Fruit fly (Drosophila melanogaster): Measurements from ENCODE around the gene CG42822.

The CG42822 gene

DNA sequence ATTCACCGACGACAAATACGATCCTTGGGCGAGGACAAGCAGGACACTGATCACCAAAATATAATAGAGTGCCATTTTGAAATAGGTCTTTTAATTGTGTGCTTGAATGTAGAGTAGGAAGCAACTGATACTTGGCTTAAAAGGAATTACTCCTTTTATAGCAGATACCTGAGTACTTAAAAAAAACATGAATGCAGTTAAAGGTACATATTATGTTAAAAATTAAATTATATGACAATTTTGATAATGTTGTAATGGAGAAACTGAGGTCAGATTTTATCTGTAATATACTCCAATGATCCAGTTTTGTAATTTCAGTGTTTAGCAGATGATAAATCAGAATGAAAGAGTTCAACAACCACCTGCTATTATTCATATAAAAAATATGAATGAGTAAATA, 8.4 kb downstream of the CG42822 start, which contains the start of gene CG14332:
Gene CG14332 (minus strand): TSS at position 101 of the 400 bp plus-strand sequence.
- TF ChIP-seq achi (GFP tag; optimal IDR thresholded peaks at IDR 0.05) (no peak), CG11294 (GFP tag; IDR thresholded peaks at IDR 0.05) (no peak), cyc (GFP tag; optimal IDR thresholded peaks at IDR 0.05) (no peak), CG15336 (GFP tag; IDR thresholded peaks at IDR 0.05) (no peak), Met (GFP tag; optimal IDR thresholded peaks at IDR 0.05) (no peak), Hr38 (GFP tag; optimal IDR thresholded peaks at IDR 0.05) (no peak), vri (GFP tag; optimal IDR thresholded peaks at IDR 0.05) (no peak), svp (GFP tag) (no peak), CG32006 (GFP tag; optimal IDR thresholded peaks at IDR 0.05) (no peak), Eip93F (GFP tag; optimal IDR thresholded peaks at IDR 0.05) (no peak), ss (GFP tag; optimal IDR thresholded peaks at IDR 0.05) (no peak), CG6792 (GFP tag; optimal IDR thresholded peaks at IDR 0.05) (no peak), Gug (GFP tag; IDR thresholded peaks at IDR 0.05) (no peak), CG6854 (GFP tag; optimal IDR thresholded peaks at IDR 0.05) (no peak), CG16779 (tag; optimal IDR thresholded peaks at IDR 0.05) (no peak), CG11762 (GFP tag; optimal IDR thresholded peaks at IDR 0.05; ENCODE audit: insufficient read depth) (no peak), CG11902 (GFP tag; optimal IDR thresholded peaks at IDR 0.05) (no peak), fd85E (GFP tag; optimal IDR thresholded peaks at IDR 0.05) (no peak), CG6808 (GFP tag; optimal IDR thresholded peaks at IDR 0.05) (no peak)

DNA sequence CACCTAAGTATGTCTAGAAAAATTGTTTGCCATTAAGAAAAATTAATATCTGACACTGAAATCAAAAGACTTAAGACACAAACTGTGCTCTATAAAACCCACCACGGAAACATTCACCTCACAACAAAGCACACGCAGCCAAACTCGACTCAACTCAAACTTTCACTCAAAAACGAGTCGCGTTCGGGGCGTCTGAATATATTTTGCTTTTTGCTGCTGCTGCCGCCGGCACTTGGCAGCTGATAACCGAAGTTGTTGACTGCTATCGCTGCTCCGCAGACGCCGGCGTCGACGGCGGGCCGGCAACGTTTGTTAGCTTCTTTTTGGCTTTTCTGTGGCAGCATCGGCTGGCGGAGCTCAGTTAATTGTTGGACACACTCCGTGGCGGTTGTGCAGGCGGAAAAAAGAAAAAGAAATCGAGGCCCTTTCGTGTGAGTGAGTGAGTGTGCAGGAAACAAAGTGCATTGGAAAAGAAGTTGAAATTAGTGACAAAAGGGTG, 11.8 kb downstream of the CG42822 start, which contains the start of gene cysu:
Gene cysu (plus strand): TSS at position 352 of the 499 bp plus-strand sequence.
- TF ChIP-seq Hr4 (GFP tag; optimal IDR thresholded peaks at IDR 0.05) (no peak), svp (GFP tag) (peak; percentile 35), CG8119 (GFP tag; IDR thresholded peaks at IDR 0.05) (0 out of 3 replicates have a peak, but pooled peaks have one; percentile 19)

DNA sequence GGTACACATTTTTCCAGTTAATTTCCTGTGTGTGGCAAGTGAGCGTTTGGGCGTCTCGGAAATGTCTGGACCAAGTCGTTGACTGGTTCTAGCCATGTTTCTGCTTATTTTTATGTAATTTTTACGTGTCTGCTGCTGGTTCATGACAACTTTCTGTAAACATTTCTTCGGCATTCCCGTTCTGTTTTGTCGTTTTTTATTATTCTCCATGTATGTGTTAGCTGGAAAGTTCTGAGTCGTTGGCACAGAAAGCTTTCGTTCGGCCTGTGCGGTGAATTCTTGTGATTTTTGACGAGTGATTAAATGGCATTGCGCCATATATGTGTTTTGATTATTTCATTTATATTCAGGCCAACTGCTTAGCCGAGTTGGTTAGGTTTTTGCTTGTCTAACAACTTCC, 12.6 kb downstream of the CG42822 start:
- TF ChIP-seq CG6163 (GFP tag; IDR thresholded peaks at IDR 0.05) (no peak), CG8119 (GFP tag; IDR thresholded peaks at IDR 0.05) (no peak)

DNA sequence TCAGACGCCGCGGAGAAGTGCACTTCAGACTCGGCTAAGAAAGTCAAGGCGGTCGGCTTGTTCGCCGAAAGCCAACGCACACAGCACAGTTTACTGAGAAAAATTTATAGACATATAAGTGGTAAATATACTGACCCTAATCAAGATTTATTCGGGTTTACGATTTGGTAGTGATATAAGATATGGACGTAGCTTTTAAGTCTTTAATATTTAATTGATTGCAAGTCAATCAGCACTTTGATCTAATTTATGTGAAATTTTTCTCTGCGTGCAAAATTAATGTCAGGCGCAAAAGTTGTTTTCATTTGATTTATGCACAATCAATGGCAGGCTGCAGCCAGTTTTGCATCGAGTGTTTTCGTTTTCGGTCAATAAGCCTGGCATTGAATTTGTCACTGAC, 16.8 kb downstream of the CG42822 start:
- peak; percentile 30; the same call in 1 of the 2 replicates for TF ChIP-seq CG11294 (GFP tag; IDR thresholded peaks at IDR 0.05)
- peak; percentile 23 for TF ChIP-seq net (GFP tag; optimal IDR thresholded peaks at IDR 0.05)
- no peak for TF ChIP-seq CG31627 (GFP tag; optimal IDR thresholded peaks at IDR 0.05)
- peak; percentile 37 for TF ChIP-seq OdsH (GFP tag; optimal IDR thresholded peaks at IDR 0.05)
- peak; percentile 40; the same call in 1 of the 2 replicates for TF ChIP-seq Gug (GFP tag; IDR thresholded peaks at IDR 0.05)
- TF ChIP-seq Eip78C (GFP tag): no peak
- peak; percentile 27 for TF ChIP-seq CG4318 (GFP tag; optimal IDR thresholded peaks at IDR 0.05)
- TF ChIP-seq acj6 (GFP tag; optimal IDR thresholded peaks at IDR 0.05): no peak
- peak; percentile 69 for TF ChIP-seq CG15336 (GFP tag; IDR thresholded peaks at IDR 0.05)
- no peak for TF ChIP-seq Sox15 (GFP tag; optimal IDR thresholded peaks at IDR 0.05)
- peak; percentile 66 for TF ChIP-seq eg (GFP tag; IDR thresholded peaks at IDR 0.05)
- TF ChIP-seq cyc (GFP tag; optimal IDR thresholded peaks at IDR 0.05): no peak
- TF ChIP-seq achi (GFP tag; optimal IDR thresholded peaks at IDR 0.05): peak; percentile 19
- TF ChIP-seq pdm3 (GFP tag; optimal IDR thresholded peaks at IDR 0.05): peak; percentile 42
- TF ChIP-seq ss (GFP tag; optimal IDR thresholded peaks at IDR 0.05): no peak
- peak; percentile 73 for TF ChIP-seq CG32006 (GFP tag; optimal IDR thresholded peaks at IDR 0.05)
- TF ChIP-seq fd85E (GFP tag; optimal IDR thresholded peaks at IDR 0.05): no peak
- TF ChIP-seq dac (GFP tag; optimal IDR thresholded peaks at IDR 0.05): peak; percentile 35
- peak; percentile 8 for TF ChIP-seq CG3919 (GFP tag; optimal IDR thresholded peaks at IDR 0.05)
- TF ChIP-seq CG10669 (GFP tag; optimal IDR thresholded peaks at IDR 0.05): no peak
- TF ChIP-seq CG11902 (GFP tag; optimal IDR thresholded peaks at IDR 0.05): no peak
- no peak for TF ChIP-seq CG34406 (GFP tag; optimal IDR thresholded peaks at IDR 0.05)
- TF ChIP-seq CG6163 (GFP tag; IDR thresholded peaks at IDR 0.05): 0 out of 3 replicates have a peak, but pooled peaks have one; percentile 41
- TF ChIP-seq fkh (GFP tag; optimal IDR thresholded peaks at IDR 0.05): no peak
- TF ChIP-seq CG6276 (GFP tag; optimal IDR thresholded peaks at IDR 0.05): peak; percentile 53
- TF ChIP-seq Sox102F (GFP tag; optimal IDR thresholded peaks at IDR 0.05): no peak
- TF ChIP-seq CG8119 (GFP tag; IDR thresholded peaks at IDR 0.05): peak; percentile 55; the same call in 2 of the 3 replicates
- TF ChIP-seq lz (GFP tag; optimal IDR thresholded peaks at IDR 0.05): no peak
- TF ChIP-seq Hr4 (GFP tag; optimal IDR thresholded peaks at IDR 0.05): peak; percentile 75
- no peak for TF ChIP-seq dsx (GFP tag; optimal IDR thresholded peaks at IDR 0.05; ENCODE audit: poor library complexity, severe bottlenecking)
- TF ChIP-seq Lpt (GFP tag; optimal IDR thresholded peaks at IDR 0.05): peak; percentile 17
